Fruit fly (Drosophila melanogaster) whole organism, prepupa: ENCODE data around the gene CG34107.

Experiments
- Blimp-1 ChIP-seq: fragments of 200-800 bp; sonication (Bioruptor generic); optimal IDR thresholded peaks from 3 replicates; lab custom pipeline; 2017; ENCODE audit warnings: missing biosample characterization, missing genetic modification characterization, mild to moderate bottlenecking, moderate library complexity, missing genetic modification reagents
- CG10631 ChIP-seq: fragments of 200-800 bp; sonication (Bioruptor generic); optimal IDR thresholded peaks from 2 replicates; lab custom pipeline; 2016; ENCODE audit warnings: missing biosample characterization, missing genetic modification characterization
- CG10669 ChIP-seq: fragments of 200-800 bp; sonication (Bioruptor generic); optimal IDR thresholded peaks from 3 replicates; lab custom pipeline; 2018; ENCODE audit warnings: missing biosample characterization, mild to moderate bottlenecking, missing genetic modification characterization, moderate library complexity
- CG11294 ChIP-seq: fragments of 200-800 bp; sonication (Bioruptor generic); IDR thresholded peaks from 2 replicates; pipeline ENCODE4 v1.3.6; 2022; ENCODE audit warnings: missing biosample characterization, missing genetic modification characterization
- CG11902 ChIP-seq: fragments of 200-800 bp; sonication (Bioruptor generic); optimal IDR thresholded peaks from 3 replicates; lab custom pipeline; 2016; ENCODE audit warnings: missing biosample characterization, missing genetic modification characterization
- CG1621 ChIP-seq: fragments of 200-800 bp; sonication (Bioruptor generic); optimal IDR thresholded peaks from 3 replicates; lab custom pipeline; 2018; ENCODE audit warnings: missing biosample characterization, mild to moderate bottlenecking, missing genetic modification characterization
- CG16779 ChIP-seq: fragments of 200-800 bp; sonication (Bioruptor generic); optimal IDR thresholded peaks from 3 replicates; lab custom pipeline; 2017; ENCODE audit warnings: missing biosample characterization, mild to moderate bottlenecking, missing genetic modification characterization
- CG3032 ChIP-seq: fragments of 200-800 bp; optimal IDR thresholded peaks from 2 replicates; lab custom pipeline; 2019; ENCODE audit warnings: missing biosample characterization, mild to moderate bottlenecking, missing genetic modification characterization, moderate library complexity
- CG31627 ChIP-seq: fragments of 200-800 bp; sonication (Bioruptor generic); optimal IDR thresholded peaks from 3 replicates; lab custom pipeline; 2016; ENCODE audit warnings: missing biosample characterization, missing genetic modification characterization
- CG34406 ChIP-seq: fragments of 200-800 bp; sonication (Bioruptor generic); optimal IDR thresholded peaks from 3 replicates; lab custom pipeline; 2016; ENCODE audit warnings: missing biosample characterization, missing genetic modification characterization
- CG3919 ChIP-seq: fragments of 200-800 bp; sonication (Bioruptor generic); optimal IDR thresholded peaks from 3 replicates; lab custom pipeline; 2016; ENCODE audit warnings: missing biosample characterization, missing genetic modification characterization
- CG4318 ChIP-seq: fragments of 200-800 bp; sonication (Bioruptor generic); optimal IDR thresholded peaks from 3 replicates; lab custom pipeline; 2017; ENCODE audit warnings: missing biosample characterization, mild to moderate bottlenecking, missing genetic modification characterization
- CG6163 ChIP-seq: fragments of 200-800 bp; sonication (Bioruptor generic); IDR thresholded peaks from 3 replicates; pipeline ENCODE4 v1.3.6; 2022; ENCODE audit warnings: missing biosample characterization, missing genetic modification characterization
- CG6276 ChIP-seq: fragments of 200-800 bp; sonication (Bioruptor generic); optimal IDR thresholded peaks from 2 replicates; lab custom pipeline; 2017; ENCODE audit warnings: missing biosample characterization, mild to moderate bottlenecking, missing genetic modification characterization
- CG6792 ChIP-seq: fragments of 200-800 bp; sonication (Bioruptor generic); optimal IDR thresholded peaks from 3 replicates; lab custom pipeline; 2016; ENCODE audit warnings: missing biosample characterization, missing genetic modification characterization
- CG6808 ChIP-seq: fragments of 200-800 bp; sonication (Bioruptor generic); optimal IDR thresholded peaks from 3 replicates; lab custom pipeline; 2017; ENCODE audit warnings: missing biosample characterization, missing genetic modification characterization, mild to moderate bottlenecking, moderate library complexity, missing genetic modification reagents
- CG6854 ChIP-seq: fragments of 200-800 bp; sonication (Bioruptor generic); optimal IDR thresholded peaks from 2 replicates; lab custom pipeline; 2017; ENCODE audit warnings: missing biosample characterization, mild to moderate bottlenecking, missing genetic modification characterization
- CG8119 ChIP-seq: fragments of 200-800 bp; sonication (Bioruptor generic); IDR thresholded peaks from 3 replicates; pipeline ENCODE4 v1.3.6; 2022; ENCODE audit warnings: missing biosample characterization, missing genetic modification characterization
- CG8319 ChIP-seq: fragments of 200-800 bp; sonication (Bioruptor generic); optimal IDR thresholded peaks from 3 replicates; lab custom pipeline; 2016; ENCODE audit warnings: missing biosample characterization, missing genetic modification characterization
- CG8632 ChIP-seq: fragments of 200-800 bp; sonication (Bioruptor generic); optimal IDR thresholded peaks from 3 replicates; lab custom pipeline; 2016; ENCODE audit warnings: missing biosample characterization, missing genetic modification characterization
- CG9139 ChIP-seq: fragments of 200-800 bp; sonication (Bioruptor generic); optimal IDR thresholded peaks from 3 replicates; lab custom pipeline; 2017; ENCODE audit warnings: missing biosample characterization, mild to moderate bottlenecking, missing genetic modification characterization
- Eip75B ChIP-seq: fragments of 200-800 bp; sonication (Bioruptor generic); optimal IDR thresholded peaks from 3 replicates; lab custom pipeline; 2016; ENCODE audit warnings: missing biosample characterization, missing genetic modification characterization
- Eip78C ChIP-seq: fragments of 200-800 bp; sonication (Bioruptor generic); peaks from one replicate; lab custom pipeline; 2016; ENCODE audit warnings: missing biosample characterization, missing genetic modification characterization
- Eip93F ChIP-seq: fragments of 200-800 bp; sonication (Bioruptor generic); optimal IDR thresholded peaks from 2 replicates; lab custom pipeline; 2016; ENCODE audit warnings: missing biosample characterization, mild to moderate bottlenecking, missing genetic modification characterization
- Ets21C ChIP-seq: fragments of 200-800 bp; sonication (Bioruptor generic); optimal IDR thresholded peaks from 3 replicates; lab custom pipeline; 2016; ENCODE audit warnings: missing biosample characterization, missing genetic modification characterization
- Ets96B ChIP-seq: fragments of 200-800 bp; optimal IDR thresholded peaks from 2 replicates; lab custom pipeline; 2019; ENCODE audit warnings: missing biosample characterization, mild to moderate bottlenecking, missing genetic modification characterization, moderate library complexity
- Hr38 ChIP-seq: sonication (Bioruptor generic); optimal IDR thresholded peaks from 2 replicates; lab custom pipeline; 2016; ENCODE audit warnings: missing biosample characterization, missing genetic modification characterization
- Hr39 ChIP-seq: fragments of 200-800 bp; sonication (Bioruptor generic); optimal IDR thresholded peaks from 2 replicates; lab custom pipeline; 2016; ENCODE audit warnings: missing biosample characterization, missing genetic modification characterization
- Hr4 ChIP-seq: fragments of 200-800 bp; sonication (Bioruptor generic); optimal IDR thresholded peaks from 3 replicates; lab custom pipeline; 2016; ENCODE audit warnings: missing biosample characterization, missing genetic modification characterization
- Lpt ChIP-seq: fragments of 200-800 bp; sonication (Bioruptor generic); optimal IDR thresholded peaks from 3 replicates; lab custom pipeline; 2016; ENCODE audit warnings: missing biosample characterization, missing genetic modification characterization
- Met ChIP-seq: fragments of 200-800 bp; sonication (Bioruptor generic); optimal IDR thresholded peaks from 3 replicates; lab custom pipeline; 2016; ENCODE audit warnings: missing biosample characterization, missing genetic modification characterization
- Smox ChIP-seq: fragments of 200-800 bp; sonication (Bioruptor generic); optimal IDR thresholded peaks from 3 replicates; lab custom pipeline; 2016; ENCODE audit warnings: missing biosample characterization, missing genetic modification characterization
- Sox102F ChIP-seq: fragments of 200-800 bp; sonication (Bioruptor generic); optimal IDR thresholded peaks from 2 replicates; lab custom pipeline; 2016; ENCODE audit warnings: missing biosample characterization, mild to moderate bottlenecking, missing genetic modification characterization
- Sox14 ChIP-seq: fragments of 200-800 bp; sonication (Bioruptor generic); optimal IDR thresholded peaks from 3 replicates; lab custom pipeline; 2016; ENCODE audit warnings: missing biosample characterization, missing genetic modification characterization
- Sox15 ChIP-seq: fragments of 200-800 bp; sonication (Bioruptor generic); optimal IDR thresholded peaks from 3 replicates; lab custom pipeline; 2016; ENCODE audit warnings: missing biosample characterization, missing genetic modification characterization
- achi ChIP-seq: fragments of 200-800 bp; sonication (Bioruptor generic); optimal IDR thresholded peaks from 3 replicates; lab custom pipeline; 2016; ENCODE audit warnings: missing biosample characterization, missing genetic modification characterization
- acj6 ChIP-seq: fragments of 200-800 bp; sonication (Bioruptor generic); optimal IDR thresholded peaks from 3 replicates; lab custom pipeline; 2016; ENCODE audit warnings: missing biosample characterization, missing genetic modification characterization
- fd59A ChIP-seq: fragments of 200-800 bp; sonication (Bioruptor generic); optimal IDR thresholded peaks from 2 replicates; lab custom pipeline; 2017; ENCODE audit warnings: missing biosample characterization, mild to moderate bottlenecking, missing genetic modification characterization, missing genetic modification reagents
- fd85E ChIP-seq: fragments of 200-800 bp; sonication (Bioruptor generic); optimal IDR thresholded peaks from 3 replicates; lab custom pipeline; 2016; ENCODE audit warnings: missing biosample characterization, missing genetic modification characterization
- fkh ChIP-seq: fragments of 200-800 bp; sonication (Bioruptor generic); optimal IDR thresholded peaks from 3 replicates; lab custom pipeline; 2017; ENCODE audit warnings: missing biosample characterization, mild to moderate bottlenecking, missing genetic modification characterization, moderate library complexity
- net ChIP-seq: fragments of 200-800 bp; sonication (Bioruptor generic); optimal IDR thresholded peaks from 3 replicates; lab custom pipeline; 2016; ENCODE audit warnings: missing biosample characterization, missing genetic modification characterization
- pdm3 ChIP-seq: fragments of 200-800 bp; sonication (Bioruptor generic); optimal IDR thresholded peaks from 3 replicates; lab custom pipeline; 2016; ENCODE audit warnings: missing biosample characterization, missing genetic modification characterization
- salr ChIP-seq, 2 experiments: fragments of 200-800 bp; sonication (Bioruptor generic); optimal IDR thresholded peaks; 3 replicates each; lab custom pipeline; 2016 to 2018; ENCODE audit warnings: missing biosample characterization in 2 of 2, missing genetic modification characterization in 2 of 2, mild to moderate bottlenecking in 1 of 2
- spab ChIP-seq: fragments of 200-800 bp; sonication (Bioruptor generic); optimal IDR thresholded peaks from 2 replicates; lab custom pipeline; 2017; ENCODE audit warnings: missing biosample characterization, mild to moderate bottlenecking, missing genetic modification characterization, missing genetic modification reagents
- ss ChIP-seq, 2 experiments: fragments of 200-800 bp; sonication (Bioruptor generic); optimal IDR thresholded peaks; 2 replicates in 1 of 2; 3 replicates in 1 of 2; lab custom pipeline; 2017 to 2018; ENCODE audit warnings: mild to moderate bottlenecking in 2 of 2, missing biosample characterization in 2 of 2, missing genetic modification characterization in 2 of 2, moderate library complexity in 1 of 2
- topi ChIP-seq: fragments of 200-800 bp; sonication (Bioruptor generic); optimal IDR thresholded peaks from 3 replicates; lab custom pipeline; 2016; ENCODE audit warnings: missing biosample characterization, missing genetic modification characterization
- vri ChIP-seq: fragments of 200-800 bp; sonication (Bioruptor generic); optimal IDR thresholded peaks from 3 replicates; lab custom pipeline; 2016; ENCODE audit warnings: missing biosample characterization, mild to moderate bottlenecking, missing genetic modification characterization

Gene CG34107

DNA sequence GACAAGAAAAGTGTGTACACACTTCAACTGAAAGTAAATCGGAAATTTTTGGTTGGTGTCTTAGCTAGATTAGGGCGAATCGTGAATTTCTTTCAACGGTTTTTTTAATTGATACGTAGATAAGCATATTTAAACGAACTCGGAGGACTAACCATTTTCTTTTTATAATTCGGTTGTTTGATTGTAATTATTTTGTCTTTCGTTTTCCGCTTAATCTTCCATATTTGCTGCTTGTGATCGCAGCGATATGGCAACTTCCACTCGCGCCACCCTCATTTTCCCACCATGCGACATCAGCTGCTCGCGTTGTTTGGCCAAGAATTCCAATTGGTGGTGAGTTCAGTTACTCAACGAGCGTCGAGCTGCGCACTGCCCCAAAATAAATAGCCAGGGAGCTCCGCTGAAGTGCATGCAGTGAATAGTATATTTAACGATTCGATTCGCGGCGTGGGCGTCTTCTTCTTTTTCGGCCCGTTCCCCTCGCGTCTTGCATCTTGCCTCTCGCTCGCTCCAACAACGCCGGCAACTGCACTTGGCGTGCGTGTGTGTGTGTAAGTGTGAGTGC, 39.3 kb downstream of the CG34107 start, which contains the start of gene Nuak (continued):
- TF ChIP-seq Lpt (GFP tag; lab: Kevin White, UChicago) (peak; percentile 64), CG4318 (GFP tag; lab: Kevin White, UChicago) (peak; percentile 69), Sox15 (GFP tag; lab: Kevin White, UChicago) (peak; percentile 90), CG31627 (peak; percentile 96), CG9139 (GFP tag; lab: Kevin White, UChicago) (peak; percentile 51), pdm3 (peak; percentile 91), CG11294 (GFP tag; lab: Robert Waterston, UW) (no peak), CG6163 (no peak), CG8119 (GFP tag; lab: Robert Waterston, UW) (no peak), CG16779 (tag; lab: Kevin White, UChicago) (peak; percentile 56), CG8632 (GFP tag; lab: Kevin White, UChicago) (peak; percentile 60), Eip93F (GFP tag; lab: Kevin White, UChicago) (peak; percentile 69), achi (peak; percentile 85), Hr4 (peak; percentile 91), Sox102F (GFP tag; lab: Kevin White, UChicago) (peak; percentile 77), CG3032 (tag; lab: Kevin White, UChicago) (peak; percentile 88), CG6276 (GFP tag; lab: Kevin White, UChicago) (peak; percentile 93), ss (GFP tag; optimal IDR thresholded peaks at IDR 0.05; lab: Kevin White, UChicago) (peak; percentile 31 to 64), Sox14 (GFP tag; lab: Kevin White, UChicago) (peak; percentile 90), topi (GFP tag; lab: Kevin White, UChicago) (peak; percentile 90), CG3919 (GFP tag; lab: Kevin White, UChicago) (peak; percentile 93), salr (GFP tag; optimal IDR thresholded peaks at IDR 0.05; lab: Kevin White, UChicago) (peak; percentile 51 to 78), Ets96B (peak; percentile 65), CG8319 (peak; percentile 75), fkh (peak; percentile 63), CG6792 (GFP tag; lab: Kevin White, UChicago) (peak; percentile 81), Met (GFP tag; lab: Kevin White, UChicago) (peak; percentile 81), fd85E (peak; percentile 13), spab (no peak), Hr39 (GFP tag; lab: Kevin White, UChicago) (peak; percentile 94), net (GFP tag; lab: Kevin White, UChicago) (peak; percentile 78), Eip78C (GFP tag; lab: Kevin White, UChicago) (peak; percentile 97), Eip75B (GFP tag; lab: Kevin White, UChicago) (peak; percentile 94), CG1621 (tag; lab: Kevin White, UChicago) (peak; percentile 55), Hr38 (GFP tag; lab: Kevin White, UChicago) (peak; percentile 62), CG11902 (peak; percentile 89)

DNA sequence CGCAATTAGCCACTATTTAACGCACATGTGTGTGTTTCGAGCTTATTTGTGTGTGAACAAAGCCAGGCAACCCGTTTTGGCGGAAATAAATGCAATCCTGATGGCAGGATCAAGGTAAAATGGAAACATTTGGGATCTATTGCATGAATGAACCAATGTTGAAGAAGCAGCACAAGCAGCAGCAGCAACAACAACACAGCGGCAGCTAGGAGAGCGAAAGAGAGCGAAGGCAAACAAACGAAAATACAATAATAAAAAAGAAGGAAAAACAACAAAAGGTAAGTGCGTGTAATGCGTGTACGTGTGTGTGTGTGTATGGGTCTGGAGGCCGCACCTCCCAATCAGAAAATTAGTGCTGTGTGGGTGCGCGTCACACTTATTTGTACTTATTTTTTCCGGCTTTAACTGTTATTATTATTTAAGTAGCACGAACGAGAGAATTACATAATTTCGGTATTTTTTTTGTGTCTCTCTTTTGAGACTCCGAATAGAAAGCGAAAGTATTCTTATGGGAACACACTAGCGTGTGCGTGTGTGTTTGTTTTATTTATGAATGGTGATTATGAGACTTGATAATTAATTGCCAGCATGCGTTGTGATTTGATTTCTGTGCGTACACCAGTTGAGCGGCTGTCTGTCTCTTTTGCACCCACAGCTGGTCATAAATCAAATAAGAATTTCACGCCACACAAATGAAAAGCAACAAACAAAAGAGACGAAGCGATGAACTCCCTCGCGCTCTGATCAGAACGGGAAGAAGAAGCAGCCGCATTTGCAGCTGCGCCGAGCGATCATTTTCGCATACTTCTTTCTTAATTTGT, 40.1 kb downstream of the CG34107 start:
- no peak for TF ChIP-seq pdm3
- TF ChIP-seq Blimp-1: peak; percentile 59
- TF ChIP-seq Ets21C: no peak
- peak; percentile 63 for TF ChIP-seq fkh
- no peak for TF ChIP-seq CG4318 (GFP tag; lab: Kevin White, UChicago)
- no peak for TF ChIP-seq Met (GFP tag; lab: Kevin White, UChicago)
- TF ChIP-seq CG10631 (GFP tag; lab: Kevin White, UChicago): no peak
- TF ChIP-seq Eip78C (GFP tag; lab: Kevin White, UChicago): peak; percentile 65
- no peak for TF ChIP-seq spab
- no peak for TF ChIP-seq CG34406 (GFP tag; lab: Kevin White, UChicago)
- TF ChIP-seq CG10669 (GFP tag; lab: Kevin White, UChicago): no peak
- no peak for TF ChIP-seq Eip75B (GFP tag; lab: Kevin White, UChicago)
- no peak for TF ChIP-seq Smox
- no peak for TF ChIP-seq net (GFP tag; lab: Kevin White, UChicago)
- TF ChIP-seq CG8632 (GFP tag; lab: Kevin White, UChicago): no peak
- TF ChIP-seq vri (GFP tag; lab: Kevin White, UChicago): peak; percentile 9
- no peak for TF ChIP-seq CG16779 (tag; lab: Kevin White, UChicago)
- TF ChIP-seq CG11294 (GFP tag; lab: Robert Waterston, UW): no peak
- no peak for TF ChIP-seq acj6 (GFP tag; lab: Kevin White, UChicago)
- no peak for TF ChIP-seq topi (GFP tag; lab: Kevin White, UChicago)
- TF ChIP-seq CG6808 (GFP tag; lab: Kevin White, UChicago): no peak
- TF ChIP-seq Eip93F (GFP tag; lab: Kevin White, UChicago): no peak
- no peak for TF ChIP-seq CG1621 (tag; lab: Kevin White, UChicago)
- no peak for TF ChIP-seq CG6276 (GFP tag; lab: Kevin White, UChicago)
- TF ChIP-seq CG6854 (GFP tag; lab: Kevin White, UChicago): no peak
- no peak for TF ChIP-seq CG9139 (GFP tag; lab: Kevin White, UChicago)
- no peak for TF ChIP-seq fd59A (GFP tag; lab: Kevin White, UChicago)
